Fruit fly (Drosophila melanogaster): ENCODE measurements around the gene Ccp84Ae.

Gene Ccp84Ae

DNA sequence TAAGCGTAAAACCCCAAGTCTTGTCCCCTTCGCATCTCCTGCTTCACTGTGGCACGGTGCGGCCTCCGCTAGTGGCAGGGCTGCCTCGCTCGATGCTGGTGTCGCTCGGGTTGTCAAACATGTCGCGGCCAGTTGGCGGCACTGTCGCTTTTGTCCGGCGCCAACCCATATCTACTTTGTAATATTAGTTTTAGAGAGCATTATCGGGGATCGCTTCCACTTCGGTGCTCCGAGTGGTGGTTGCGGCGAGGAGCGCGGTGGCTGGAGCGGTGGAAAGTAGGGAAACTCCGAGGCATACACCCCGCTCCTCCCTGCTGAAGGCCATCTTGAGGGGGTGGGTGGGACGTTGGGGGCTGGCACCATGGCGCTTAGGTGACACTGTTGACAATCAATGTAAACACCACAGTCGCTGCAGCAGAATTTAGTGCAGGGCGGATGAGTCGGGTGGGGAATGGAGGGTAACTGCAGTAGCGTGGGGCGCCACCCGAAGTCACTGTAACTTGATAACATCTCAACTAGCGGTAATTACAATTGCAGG, 26.4 kb downstream of the Ccp84Ae start:
- TF ChIP-seq Xrp1 (GFP tag; IDR thresholded peaks at IDR 0.05) = peak; percentile 71
- peak; percentile 46 for TF ChIP-seq dmrt11E (tag; optimal IDR thresholded peaks at IDR 0.05)
- TF ChIP-seq CG9727 (GFP tag; optimal IDR thresholded peaks at IDR 0.05) = peak; percentile 62
- no peak for TF ChIP-seq Spps (tag; optimal IDR thresholded peaks at IDR 0.05)
- TF ChIP-seq wdn (GFP tag; IDR thresholded peaks at IDR 0.05) = no peak
- peak; percentile 52 for TF ChIP-seq CG15601 (tag; optimal IDR thresholded peaks at IDR 0.05)
- TF ChIP-seq CG8924 (tag; optimal IDR thresholded peaks at IDR 0.05) = no peak
- peak in 1 of 2 experiments; percentile 8 for TF ChIP-seq crp (GFP tag; optimal IDR thresholded peaks at IDR 0.05)
- no peak for TF ChIP-seq MESR4 (GFP tag; optimal IDR thresholded peaks at IDR 0.05)
- no peak for TF ChIP-seq NC2β (GFP tag; optimal IDR thresholded peaks at IDR 0.05)
- TF ChIP-seq fd3F (GFP tag; optimal IDR thresholded peaks at IDR 0.05) = no peak
- TF ChIP-seq insv (GFP tag; optimal IDR thresholded peaks at IDR 0.05) = no peak
- no peak for TF ChIP-seq CG14860 (GFP tag; IDR thresholded peaks at IDR 0.05; ENCODE audit: partially characterized antibody)
- TF ChIP-seq pros (GFP tag; optimal IDR thresholded peaks at IDR 0.05) = no peak
- TF ChIP-seq CG3838 (GFP tag; optimal IDR thresholded peaks at IDR 0.05) = no peak
- TF ChIP-seq dysf (GFP tag; IDR thresholded peaks at IDR 0.05) = no peak
- no peak for TF ChIP-seq zf30C (GFP tag; optimal IDR thresholded peaks at IDR 0.05)
- no peak for TF ChIP-seq CG10267 (tag; optimal IDR thresholded peaks at IDR 0.05)
- no peak for TF ChIP-seq en (GFP tag; optimal IDR thresholded peaks at IDR 0.05)
- TF ChIP-seq bigmax (GFP tag; optimal IDR thresholded peaks at IDR 0.05) = no peak
- TF ChIP-seq CG9609 (GFP tag; optimal IDR thresholded peaks at IDR 0.05) = no peak
- TF ChIP-seq luna (GFP tag; optimal IDR thresholded peaks at IDR 0.05) = no peak
- no peak for TF ChIP-seq nerfin-1 (tag; optimal IDR thresholded peaks at IDR 0.05)
- TF ChIP-seq maf-S (GFP tag; optimal IDR thresholded peaks at IDR 0.05) = no peak
- no peak for TF ChIP-seq h (optimal IDR thresholded peaks at IDR 0.05)
- no peak for TF ChIP-seq psq (GFP tag; optimal IDR thresholded peaks at IDR 0.05)
- no peak for TF ChIP-seq Ravus (GFP tag; IDR thresholded peaks at IDR 0.05)
- no peak for TF ChIP-seq tgo (GFP tag; IDR thresholded peaks at IDR 0.05)
- TF ChIP-seq CG8765 (GFP tag; IDR thresholded peaks at IDR 0.05) = no peak
- no peak for TF ChIP-seq B-H2 (GFP tag; optimal IDR thresholded peaks at IDR 0.05)
- TF ChIP-seq croc (GFP tag; conservative IDR thresholded peaks at IDR 0.05) = no peak
- TF ChIP-seq sima (GFP tag; optimal IDR thresholded peaks at IDR 0.05) = no peak
- no peak for TF ChIP-seq CG2712 (tag; optimal IDR thresholded peaks at IDR 0.05)
- TF ChIP-seq odd (GFP tag; optimal IDR thresholded peaks at IDR 0.05) = no peak
- no peak for TF ChIP-seq tx (GFP tag; optimal IDR thresholded peaks at IDR 0.05)
- peak; percentile 54; the same call in 1 of the 2 replicates for TF ChIP-seq chm (GFP tag; IDR thresholded peaks at IDR 0.05)
- TF ChIP-seq CG13775 (GFP tag; optimal IDR thresholded peaks at IDR 0.05) = no peak
- TF ChIP-seq Sry-β (GFP tag; optimal IDR thresholded peaks at IDR 0.05) = no peak
- peak; percentile 80 for TF ChIP-seq ATbp (GFP tag; optimal IDR thresholded peaks at IDR 0.05)
- 0 out of 2 replicates have a peak, but pooled peaks have one; percentile 15 for TF ChIP-seq sens-2 (GFP tag; IDR thresholded peaks at IDR 0.05)
- TF ChIP-seq CG32532 (GFP tag; IDR thresholded peaks at IDR 0.05) = no peak
- no peak for TF ChIP-seq Ssrp (tag; optimal IDR thresholded peaks at IDR 0.05)
- TF ChIP-seq CG9932 (GFP tag; IDR thresholded peaks at IDR 0.05) = no peak
- TF ChIP-seq lab (GFP tag; optimal IDR thresholded peaks at IDR 0.05) = peak; percentile 68
- TF ChIP-seq row (GFP tag; IDR thresholded peaks at IDR 0.05) = no peak
- no peak for TF ChIP-seq CG15269 (tag; optimal IDR thresholded peaks at IDR 0.05)
- TF ChIP-seq z (GFP tag; IDR thresholded peaks at IDR 0.05) = no peak
- no peak; the same call in 1 of the 2 replicates for TF ChIP-seq CG31224 (GFP tag; IDR thresholded peaks at IDR 0.05)
- TF ChIP-seq CG30431 (GFP tag; optimal IDR thresholded peaks at IDR 0.05) = peak; percentile 13
- no peak for TF ChIP-seq ash1 (GFP tag; optimal IDR thresholded peaks at IDR 0.05)
- peak; percentile 44 for TF ChIP-seq CG6813 (GFP tag; optimal IDR thresholded peaks at IDR 0.05)
